Fruit fly (Drosophila melanogaster): ENCODE data around the gene CG33986.

CG33986 gene

DNA sequence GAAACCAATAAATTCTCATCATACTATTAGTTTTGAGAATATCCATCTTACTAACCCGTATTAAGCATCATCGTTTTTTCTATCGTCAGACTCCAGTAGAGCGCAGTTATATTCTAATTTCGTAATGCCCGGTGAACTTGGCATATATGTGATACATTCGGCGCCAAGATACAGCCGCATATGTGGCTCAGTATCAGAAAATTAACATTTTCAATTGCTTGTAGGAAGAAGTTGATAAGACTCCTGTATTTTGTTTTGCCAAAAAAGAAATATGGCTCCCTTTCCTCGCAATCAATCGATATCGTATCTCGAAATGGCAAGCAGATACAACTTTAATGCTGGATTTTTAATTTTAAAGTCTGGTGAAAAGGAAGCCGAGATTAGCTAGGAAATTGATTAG lies at the start of gene CG33986:
CG33986 (minus strand) TSS at position 101 of the 400 bp plus-strand sequence.
- TF ChIP-seq dl (GFP tag; optimal IDR thresholded peaks at IDR 0.05; ENCODE audit: insufficient read depth in 1 of 2, partially characterized antibody in 2 of 2) = no peak
- no peak for TF ChIP-seq Jra (GFP tag; optimal IDR thresholded peaks at IDR 0.05)
- no peak for TF ChIP-seq Vsx2 (GFP tag; optimal IDR thresholded peaks at IDR 0.05; ENCODE audit: partially characterized antibody)
- TF ChIP-seq ey (GFP tag; optimal IDR thresholded peaks at IDR 0.05) = no peak
- TF ChIP-seq woc (GFP tag; optimal IDR thresholded peaks at IDR 0.05) = no peak
- TF ChIP-seq CrebA (GFP tag; optimal IDR thresholded peaks at IDR 0.05; ENCODE audit: borderline replicate concordance) = no peak
- TF ChIP-seq Dif (GFP tag; optimal IDR thresholded peaks at IDR 0.05; ENCODE audit: partially characterized antibody) = no peak
- TF ChIP-seq Dfd (GFP tag; optimal IDR thresholded peaks at IDR 0.05) = no peak
- no peak for TF ChIP-seq br (GFP tag; optimal IDR thresholded peaks at IDR 0.05)
- no peak for TF ChIP-seq foxo (GFP tag; optimal IDR thresholded peaks at IDR 0.05)
- TF ChIP-seq psq (GFP tag; optimal IDR thresholded peaks at IDR 0.05) = no peak
- no peak for TF ChIP-seq pan (optimal IDR thresholded peaks at IDR 0.05)

dm6 chr3L:15570571-15570970 lies 45.5 kb upstream of the CG33986 start:
- no peak for TF ChIP-seq woc (GFP tag; optimal IDR thresholded peaks at IDR 0.05)
- TF ChIP-seq Dfd (GFP tag; optimal IDR thresholded peaks at IDR 0.05) = no peak
- no peak for TF ChIP-seq br (GFP tag; optimal IDR thresholded peaks at IDR 0.05)
- TF ChIP-seq Dif (GFP tag; optimal IDR thresholded peaks at IDR 0.05; ENCODE audit: partially characterized antibody) = no peak
- TF ChIP-seq pan (optimal IDR thresholded peaks at IDR 0.05) = no peak

- no peak for TF ChIP-seq Rel (GFP tag; optimal IDR thresholded peaks at IDR 0.05)
- peak; percentile 77 for TF ChIP-seq Rel (tag; optimal IDR thresholded peaks at IDR 0.05)
- no peak for TF ChIP-seq psq (GFP tag; optimal IDR thresholded peaks at IDR 0.05)
Observed at dm6 chr3L:15568748-15569147, 43.7 kb upstream of the CG33986 start.

- peak; percentile 55 for TF ChIP-seq Sp1 (GFP tag; optimal IDR thresholded peaks at IDR 0.05)
- no peak for TF ChIP-seq Mio (GFP tag; optimal IDR thresholded peaks at IDR 0.05)
- peak; percentile 90 for TF ChIP-seq Hr83 (GFP tag; optimal IDR thresholded peaks at IDR 0.05; ENCODE audit: poor library complexity, severe bottlenecking)
- peak; percentile 32 for TF ChIP-seq CG32264 (GFP tag; optimal IDR thresholded peaks at IDR 0.05)
- no peak for TF ChIP-seq Jra (GFP tag; optimal IDR thresholded peaks at IDR 0.05)
- no peak for TF ChIP-seq Dif (GFP tag; optimal IDR thresholded peaks at IDR 0.05; ENCODE audit: partially characterized antibody)
- TF ChIP-seq ey (GFP tag; optimal IDR thresholded peaks at IDR 0.05) = no peak
- peak; percentile 47 for TF ChIP-seq br (GFP tag; optimal IDR thresholded peaks at IDR 0.05)
- TF ChIP-seq N (GFP tag; optimal IDR thresholded peaks at IDR 0.05) = no peak
- no peak for TF ChIP-seq CrebA (GFP tag; optimal IDR thresholded peaks at IDR 0.05; ENCODE audit: borderline replicate concordance)
- TF ChIP-seq pan (optimal IDR thresholded peaks at IDR 0.05) = no peak
- TF ChIP-seq CG9705 (GFP tag; optimal IDR thresholded peaks at IDR 0.05) = no peak
- no peak for TF ChIP-seq sage (GFP tag; optimal IDR thresholded peaks at IDR 0.05)
- TF ChIP-seq rgr (GFP tag; optimal IDR thresholded peaks at IDR 0.05) = peak; percentile 68
- TF ChIP-seq Hr78 (GFP tag; optimal IDR thresholded peaks at IDR 0.05) = no peak
- peak; percentile 28 for TF ChIP-seq jim (GFP tag; optimal IDR thresholded peaks at IDR 0.05)
- no peak for TF ChIP-seq woc (GFP tag; optimal IDR thresholded peaks at IDR 0.05)
- no peak for TF ChIP-seq dsf (GFP tag; optimal IDR thresholded peaks at IDR 0.05; ENCODE audit: borderline replicate concordance)
- TF ChIP-seq Myc (optimal IDR thresholded peaks at IDR 0.05) = no peak
- no peak for TF ChIP-seq Vsx2 (GFP tag; optimal IDR thresholded peaks at IDR 0.05; ENCODE audit: partially characterized antibody)
- TF ChIP-seq Rel (GFP tag; optimal IDR thresholded peaks at IDR 0.05) = peak; percentile 36
- no peak for TF ChIP-seq Rel (tag; optimal IDR thresholded peaks at IDR 0.05)
- peak; percentile 66 for TF ChIP-seq h (GFP tag; optimal IDR thresholded peaks at IDR 0.05)
- TF ChIP-seq fru (GFP tag; optimal IDR thresholded peaks at IDR 0.05) = no peak
- TF ChIP-seq usp (GFP tag; optimal IDR thresholded peaks at IDR 0.05) = no peak
- peak; percentile 19 for TF ChIP-seq OdsH (GFP tag; optimal IDR thresholded peaks at IDR 0.05)
- TF ChIP-seq psq (GFP tag; optimal IDR thresholded peaks at IDR 0.05) = peak; percentile 66
- no peak for TF ChIP-seq dl (GFP tag; optimal IDR thresholded peaks at IDR 0.05; ENCODE audit: insufficient read depth in 1 of 2, partially characterized antibody in 2 of 2)
- no peak for TF ChIP-seq dmrt93B (GFP tag; optimal IDR thresholded peaks at IDR 0.05)
Observed at dm6 chr3L:15566484-15566955, 41.5 kb upstream of the CG33986 start.
